Worm (Caenorhabditis elegans): Measurements from ENCODE around the gene pph-5.

The pph-5 gene

DNA sequence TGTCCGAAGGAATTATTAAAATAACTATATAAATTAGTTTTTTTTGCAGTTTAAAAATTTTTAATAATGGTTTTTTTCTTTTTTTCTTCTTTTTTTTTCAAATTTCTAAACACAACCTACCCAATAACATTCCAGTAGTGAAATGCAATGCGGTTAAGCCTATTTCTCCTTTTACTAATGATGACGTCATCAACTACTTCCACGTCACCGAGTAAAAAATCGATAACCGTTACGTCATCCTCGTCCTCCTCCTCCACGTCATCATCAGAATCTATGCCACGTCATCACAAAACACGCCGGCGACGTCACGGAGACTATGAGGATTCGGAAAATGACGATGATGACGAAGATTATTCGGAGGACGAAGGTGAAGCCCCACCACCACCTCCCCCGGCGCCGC lies 15.7 kb upstream of the pph-5 start, which contains the start of gene hot-2:
TSS of gene hot-2 (plus strand) at position 134 of the 400 bp plus-strand sequence.
- no peak for TF ChIP-seq ceh-16 (tag; optimal IDR thresholded peaks at IDR 0.05)
- no peak for TF ChIP-seq R02D3.7 (tag; optimal IDR thresholded peaks at IDR 0.05)

DNA sequence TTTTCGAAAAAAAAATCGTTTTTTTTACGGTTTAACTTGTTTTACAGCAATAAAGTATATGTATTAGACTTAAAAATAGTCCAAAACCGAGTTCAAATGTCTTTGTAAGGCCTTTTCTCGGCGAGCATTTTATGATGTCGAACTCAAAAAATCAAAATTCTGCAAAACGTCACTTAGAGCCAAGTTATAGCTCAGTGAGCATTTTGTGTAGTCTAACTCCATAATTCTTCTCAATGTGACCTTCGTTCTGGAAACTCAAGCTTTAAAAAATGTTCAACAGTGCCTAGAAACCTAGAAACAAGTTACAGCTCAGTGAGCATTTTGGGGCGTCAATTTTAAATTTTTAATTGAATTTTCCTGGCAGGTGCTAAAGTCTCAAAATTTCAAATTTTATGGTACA lies 14.6 kb upstream of the pph-5 start:
- TF ChIP-seq mdl-1 (tag; optimal IDR thresholded peaks at IDR 0.05) (no peak), lin-13 (GFP tag; optimal IDR thresholded peaks at IDR 0.05) (no peak), nhr-11 (tag; optimal IDR thresholded peaks at IDR 0.05) (no peak)

DNA sequence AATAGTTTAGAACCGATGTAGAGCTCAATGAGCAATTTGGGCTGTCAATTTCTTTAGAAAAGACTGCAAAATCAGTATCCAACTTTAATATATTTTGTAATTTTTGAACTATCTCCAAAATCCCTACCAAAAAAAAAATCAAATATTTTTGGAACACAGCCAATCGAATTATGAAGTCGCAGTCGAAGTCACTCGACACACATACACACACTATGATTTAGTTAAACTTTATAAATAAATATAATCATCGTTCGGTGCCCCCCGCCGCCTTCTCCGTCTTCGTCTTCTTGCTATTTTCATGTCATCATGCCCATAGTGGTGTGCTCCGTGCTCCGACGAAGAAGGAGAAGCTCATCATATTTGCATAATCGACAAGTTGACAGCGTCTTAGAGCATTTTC lies 13.3 kb upstream of the pph-5 start:
- TF ChIP-seq sma-9 (GFP tag; optimal IDR thresholded peaks at IDR 0.05), result no peak
- TF ChIP-seq sma-9 (tag; optimal IDR thresholded peaks at IDR 0.05), result no peak
- no peak for TF ChIP-seq unc-55 (GFP tag; optimal IDR thresholded peaks at IDR 0.05)
- TF ChIP-seq nhr-237 (tag; optimal IDR thresholded peaks at IDR 0.05), result no peak
- no peak for TF ChIP-seq unc-62 (GFP tag; optimal IDR thresholded peaks at IDR 0.05)
- TF ChIP-seq mdl-1 (tag; optimal IDR thresholded peaks at IDR 0.05), result no peak
- TF ChIP-seq snpc-4 (tag; optimal IDR thresholded peaks at IDR 0.05), result no peak
- no peak for TF ChIP-seq lin-11 (tag; optimal IDR thresholded peaks at IDR 0.05)
- no peak for TF ChIP-seq ama-1 (optimal IDR thresholded peaks at IDR 0.05)
- TF ChIP-seq ceh-82 (tag; optimal IDR thresholded peaks at IDR 0.05), result no peak
- TF ChIP-seq fos-1 (tag; optimal IDR thresholded peaks at IDR 0.05), result no peak
- no peak for TF ChIP-seq nhr-21 (tag; optimal IDR thresholded peaks at IDR 0.05)
- no peak for TF ChIP-seq lin-39 (tag; optimal IDR thresholded peaks at IDR 0.05)
- no peak for TF ChIP-seq mbf-1 (tag; optimal IDR thresholded peaks at IDR 0.05)
- no peak for TF ChIP-seq nhr-23 (tag; optimal IDR thresholded peaks at IDR 0.05)

DNA sequence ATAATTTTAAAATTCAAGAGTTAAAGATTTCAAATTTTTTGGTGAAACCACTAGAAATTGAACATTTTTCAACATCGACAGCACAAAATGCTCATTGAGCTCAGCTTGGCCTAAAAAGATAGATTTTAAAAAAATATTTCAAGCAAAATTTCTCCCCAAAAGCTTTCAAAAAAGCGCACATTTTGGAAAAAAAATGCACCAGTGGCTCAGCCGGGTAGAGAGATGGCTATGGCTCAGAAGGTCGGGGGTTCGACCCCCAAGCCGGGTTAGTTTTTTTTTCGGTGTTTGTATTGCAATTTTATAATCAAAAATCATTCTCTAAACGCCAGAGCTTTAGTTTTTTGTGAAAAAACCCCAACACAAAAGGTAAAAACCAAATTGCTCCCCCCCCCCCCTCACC lies 12.5 kb upstream of the pph-5 start:
- TF ChIP-seq F13H6.1 (tag; optimal IDR thresholded peaks at IDR 0.05) (no peak), sma-9 (GFP tag; optimal IDR thresholded peaks at IDR 0.05) (no peak), sma-9 (tag; optimal IDR thresholded peaks at IDR 0.05) (no peak), ama-1 (optimal IDR thresholded peaks at IDR 0.05) (no peak)

DNA sequence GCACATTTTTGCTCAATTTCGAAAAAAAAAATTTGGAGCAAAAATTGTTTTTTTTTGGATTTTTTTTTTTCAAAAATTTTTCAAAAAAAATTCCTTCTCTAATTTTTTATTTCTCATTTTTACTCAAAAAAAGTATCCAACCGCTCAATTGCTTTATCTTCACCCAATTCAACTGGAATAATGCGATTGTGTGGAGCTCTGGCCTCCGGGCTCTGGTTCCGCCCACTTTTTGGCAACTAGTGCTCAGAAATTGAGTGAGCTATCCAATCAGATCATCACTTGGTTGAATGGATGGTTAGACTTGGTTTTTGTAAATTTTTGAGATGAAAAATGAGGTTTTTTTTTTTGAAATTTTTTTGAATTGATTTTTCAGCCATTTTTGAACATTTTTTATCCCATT lies 11.5 kb upstream of the pph-5 start:
- no peak for TF ChIP-seq ceh-82 (tag; optimal IDR thresholded peaks at IDR 0.05)
- TF ChIP-seq unc-39 (tag; optimal IDR thresholded peaks at IDR 0.05), result no peak
- TF ChIP-seq lin-39 (tag; optimal IDR thresholded peaks at IDR 0.05), result no peak
- no peak for TF ChIP-seq lin-11 (tag; optimal IDR thresholded peaks at IDR 0.05)
- no peak for TF ChIP-seq elt-3 (tag; optimal IDR thresholded peaks at IDR 0.05)
- TF ChIP-seq aly-2 (tag; optimal IDR thresholded peaks at IDR 0.05), result no peak
- no peak for TF ChIP-seq mdl-1 (tag; optimal IDR thresholded peaks at IDR 0.05)
- TF ChIP-seq egl-27 (tag; optimal IDR thresholded peaks at IDR 0.05), result no peak
- TF ChIP-seq nhr-11 (tag; optimal IDR thresholded peaks at IDR 0.05), result no peak
- TF ChIP-seq F13H6.1 (tag; optimal IDR thresholded peaks at IDR 0.05), result no peak
- no peak for TF ChIP-seq sem-4 (tag; optimal IDR thresholded peaks at IDR 0.05)
- no peak for TF ChIP-seq mbf-1 (tag; optimal IDR thresholded peaks at IDR 0.05)
- TF ChIP-seq ztf-1 (GFP tag; conservative IDR thresholded peaks at IDR 0.05), result no peak
- no peak for TF ChIP-seq dmd-4 (tag; optimal IDR thresholded peaks at IDR 0.05)

DNA sequence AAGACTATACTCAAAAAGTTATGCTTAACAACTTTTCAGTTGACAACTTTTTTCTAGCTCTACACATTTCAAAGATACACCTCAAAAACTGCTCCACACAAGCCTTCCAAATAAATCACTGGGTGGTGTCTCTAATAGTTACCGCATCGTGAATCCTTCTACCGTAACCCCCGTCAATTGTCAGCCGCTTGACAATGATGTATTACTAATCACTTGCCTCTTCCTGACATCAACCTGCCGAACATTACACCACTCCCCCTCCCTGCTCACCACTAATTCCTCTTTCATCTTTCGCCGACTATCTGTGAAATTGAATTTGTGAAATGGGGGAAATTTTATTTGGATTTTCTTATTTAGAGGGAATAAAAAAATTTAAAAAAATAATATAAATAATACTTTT lies 8.7 kb upstream of the pph-5 start:
- TF ChIP-seq nhr-237 (tag; optimal IDR thresholded peaks at IDR 0.05) (no peak), gmeb-1 (tag; optimal IDR thresholded peaks at IDR 0.05) (no peak), mdl-1 (tag; optimal IDR thresholded peaks at IDR 0.05) (no peak), snpc-4 (tag; optimal IDR thresholded peaks at IDR 0.05) (no peak), skn-1 (tag; optimal IDR thresholded peaks at IDR 0.05) (no peak), nhr-25 (tag; optimal IDR thresholded peaks at IDR 0.05) (no peak), zag-1 (tag; optimal IDR thresholded peaks at IDR 0.05) (no peak), dmd-4 (tag; optimal IDR thresholded peaks at IDR 0.05) (no peak), ama-1 (optimal IDR thresholded peaks at IDR 0.05) (no peak), nhr-6 (tag; optimal IDR thresholded peaks at IDR 0.05) (no peak), lsy-2 (tag; optimal IDR thresholded peaks at IDR 0.05) (no peak), lin-39 (tag; optimal IDR thresholded peaks at IDR 0.05) (no peak), mbf-1 (tag; optimal IDR thresholded peaks at IDR 0.05) (no peak), R02D3.7 (tag; optimal IDR thresholded peaks at IDR 0.05) (no peak), nhr-77 (tag; optimal IDR thresholded peaks at IDR 0.05) (no peak), unc-55 (GFP tag; optimal IDR thresholded peaks at IDR 0.05) (no peak), sma-9 (GFP tag; optimal IDR thresholded peaks at IDR 0.05) (no peak), sma-9 (tag; optimal IDR thresholded peaks at IDR 0.05) (no peak), ZK546.5 (tag; optimal IDR thresholded peaks at IDR 0.05) (no peak)
